Worm (Caenorhabditis elegans) whole organism, L4 larva: ENCODE data around the gene C08F8.3.

Experiments
- F49E8.2 ChIP-seq: sonication (generic microtip); optimal IDR thresholded peaks from 2 replicates; lab custom pipeline; 2016; ENCODE audit warnings: missing compliant biosample characterization, mild to moderate bottlenecking, missing genetic modification characterization, borderline replicate concordance
- ceh-82 ChIP-seq: sonication (generic microtip); optimal IDR thresholded peaks from 2 replicates; lab custom pipeline; 2017; ENCODE audit warnings: missing biosample characterization, missing genetic modification characterization
- dve-1 ChIP-seq: sonication (generic microtip); optimal IDR thresholded peaks from 2 replicates; lab custom pipeline; 2017; ENCODE audit warnings: antibody characterized with exemption, mild to moderate bottlenecking, missing genetic modification characterization, missing compliant biosample characterization; ENCODE audit not compliant: insufficient read depth
- egl-27 ChIP-seq: sonication (generic microtip); optimal IDR thresholded peaks from 3 replicates; lab custom pipeline; 2017; ENCODE audit warnings: missing biosample characterization, missing genetic modification reagents, missing genetic modification characterization
- madf-5 ChIP-seq, 2 experiments: fragments of 200-800 bp; sonication (Bioruptor generic); IDR thresholded peaks; 2 replicates each; pipeline ENCODE4 v1.3.6; 2022; ENCODE audit warnings: missing compliant biosample characterization in 2 of 2, missing genetic modification characterization in 2 of 2
- mdl-1 ChIP-seq, 2 experiments: fragments of 150-350 bp in 1 of 2; sonication (generic microtip) in 1 of 2; optimal IDR thresholded peaks; 2 replicates each; lab custom pipeline; 2014 to 2017; ENCODE audit warnings: missing biosample characterization in 2 of 2, missing genetic modification characterization in 2 of 2
- mep-1 ChIP-seq: fragments of 150-350 bp; sonication (generic microtip); optimal IDR thresholded peaks from 3 replicates; lab custom pipeline; 2014; ENCODE audit warnings: missing biosample characterization, missing genetic modification characterization
- nhr-10 ChIP-seq: fragments of 150-350 bp; optimal IDR thresholded peaks from 2 replicates; lab custom pipeline; 2014; ENCODE audit warnings: missing biosample characterization, missing genetic modification characterization
- nhr-76 ChIP-seq: fragments of 150-350 bp; optimal IDR thresholded peaks from 2 replicates; lab custom pipeline; 2014; ENCODE audit warnings: missing biosample characterization, missing genetic modification characterization
- unc-39 ChIP-seq: sonication (generic microtip); optimal IDR thresholded peaks from 2 replicates; lab custom pipeline; 2017; ENCODE audit warnings: missing biosample characterization, missing genetic modification characterization
- ztf-11 ChIP-seq: fragments of 150-350 bp; optimal IDR thresholded peaks from 2 replicates; lab custom pipeline; 2014; ENCODE audit warnings: missing biosample characterization, missing genetic modification characterization

DNA sequence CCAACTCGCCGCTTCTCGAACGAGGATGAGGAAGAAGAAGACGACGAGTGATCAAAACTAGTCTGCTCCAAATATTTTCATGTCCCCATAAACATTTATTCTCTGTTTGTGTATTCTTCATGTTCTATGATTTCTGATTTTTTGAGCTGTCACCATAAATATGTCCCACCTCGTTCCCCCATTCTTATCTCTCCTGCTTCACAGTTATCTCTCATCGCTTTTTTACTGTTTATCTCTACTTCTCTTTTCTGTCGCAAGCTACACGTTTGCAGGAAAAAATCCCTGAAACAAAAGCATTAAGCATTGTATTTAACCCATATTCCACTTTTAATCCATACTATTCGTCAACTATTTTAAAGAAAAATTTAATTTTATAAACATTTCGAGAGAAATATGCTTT is 24.1 kb upstream of the C08F8.3 start:
- TF ChIP-seq ztf-11, result no peak
- no peak for TF ChIP-seq madf-5 (GFP tag; IDR thresholded peaks at IDR 0.05; lab: Robert Waterston, UW)
- TF ChIP-seq nhr-76 (tag; lab: Kevin White, UChicago), result no peak
- TF ChIP-seq ceh-82 (tag; lab: Kevin White, UChicago), result no peak
- TF ChIP-seq dve-1 (tag; lab: Kevin White, UChicago), result peak; percentile 69
- no peak for TF ChIP-seq unc-39 (tag; lab: Kevin White, UChicago)
- no peak for TF ChIP-seq egl-27 (tag; lab: Kevin White, UChicago)
- no peak for TF ChIP-seq mdl-1 (tag; optimal IDR thresholded peaks at IDR 0.05; lab: Kevin White, UChicago)
- no peak for TF ChIP-seq F49E8.2
- peak; percentile 47 for TF ChIP-seq mep-1 (tag; lab: Kevin White, UChicago)
- no peak for TF ChIP-seq nhr-10 (tag; lab: Kevin White, UChicago)
